Worm (Caenorhabditis elegans) whole organism, L4 larva: ENCODE data around the gene faxc-1.

Source experiments
- Y5F2A.4 ChIP-seq: fragments of 200-800 bp; sonication (Bioruptor generic); optimal IDR thresholded peaks from 2 replicates; lab custom pipeline; 2018; ENCODE audit warnings: mild to moderate bottlenecking, missing genetic modification characterization, missing compliant biosample characterization
- dmd-6 ChIP-seq: fragments of 200-800 bp; sonication (Bioruptor generic); IDR thresholded peaks from 2 replicates; pipeline ENCODE4 v1.3.6; 2022; ENCODE audit warnings: missing genetic modification reagents, missing genetic modification characterization, missing compliant biosample characterization
- fkh-10 ChIP-seq: fragments of 150-350 bp; optimal IDR thresholded peaks from 2 replicates; lab custom pipeline; 2014; ENCODE audit warnings: missing biosample characterization, missing genetic modification reagents, missing genetic modification characterization
- lin-39 ChIP-seq: fragments of 150-350 bp; optimal IDR thresholded peaks from 2 replicates; lab custom pipeline; 2014; ENCODE audit warnings: missing biosample characterization, missing genetic modification reagents, missing genetic modification characterization
- mdl-1 ChIP-seq, 2 experiments: fragments of 150-350 bp in 1 of 2; sonication (generic microtip) in 1 of 2; optimal IDR thresholded peaks; 2 replicates each; lab custom pipeline; 2014 to 2017; ENCODE audit warnings: missing biosample characterization in 2 of 2, missing genetic modification characterization in 2 of 2
- mdt-29 ChIP-seq: fragments of 200-800 bp; sonication (Bioruptor generic); IDR thresholded peaks from 2 replicates; pipeline ENCODE4 v1.3.6; 2022; ENCODE audit warnings: missing genetic modification reagents, missing genetic modification characterization, missing compliant biosample characterization
- nhr-41 ChIP-seq: fragments of 200-800 bp; sonication (Bioruptor generic); IDR thresholded peaks from 2 replicates; pipeline ENCODE4 v1.3.6; 2022; ENCODE audit warnings: missing genetic modification reagents, missing genetic modification characterization, missing compliant biosample characterization
- skn-1 ChIP-seq: fragments of 150-350 bp; optimal IDR thresholded peaks from 2 replicates; lab custom pipeline; 2014; ENCODE audit warnings: missing biosample characterization, missing genetic modification characterization
- zfp-2 ChIP-seq: sonication (generic microtip); optimal IDR thresholded peaks from 2 replicates; lab custom pipeline; 2016; ENCODE audit warnings: mild to moderate bottlenecking, missing genetic modification characterization, missing compliant biosample characterization
- ztf-11 ChIP-seq: fragments of 150-350 bp; optimal IDR thresholded peaks from 2 replicates; lab custom pipeline; 2014; ENCODE audit warnings: missing biosample characterization, missing genetic modification characterization

DNA sequence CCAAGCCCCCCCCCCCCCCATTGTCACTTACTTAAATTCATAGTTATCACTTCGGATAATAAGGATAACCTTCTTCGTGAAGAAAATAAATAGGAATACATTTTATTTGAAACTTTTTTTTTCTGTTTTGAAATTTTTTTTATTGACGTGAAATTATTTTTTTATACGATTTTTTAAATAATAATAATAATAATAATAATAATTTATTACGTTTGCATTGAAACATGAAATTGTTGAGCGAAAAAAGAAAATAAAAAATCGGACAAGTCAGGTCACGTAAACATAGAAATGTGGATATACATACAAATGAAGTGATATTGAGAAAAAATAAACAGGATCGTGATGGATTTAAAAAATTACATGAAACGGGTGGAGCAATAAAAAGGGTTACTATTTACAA, 45.6 kb downstream of the faxc-1 start, which contains the start of gene C50E10.2:
- no peak for TF ChIP-seq ztf-11 (tag; lab: Kevin White, UChicago)
- no peak for TF ChIP-seq zfp-2 (tag; lab: Kevin White, UChicago)
- TF ChIP-seq skn-1 (tag; lab: Kevin White, UChicago), result no peak
- no peak for TF ChIP-seq mdl-1 (tag; optimal IDR thresholded peaks at IDR 0.05; lab: Kevin White, UChicago)
- no peak for TF ChIP-seq nhr-41 (GFP tag; lab: Robert Waterston, UW)
- no peak for TF ChIP-seq mdt-29 (GFP tag; lab: Robert Waterston, UW)
- TF ChIP-seq fkh-10 (GFP tag; lab: Kevin White, UChicago), result no peak
- no peak for TF ChIP-seq dmd-6 (GFP tag; lab: Robert Waterston, UW)
- no peak for TF ChIP-seq Y5F2A.4
- no peak for TF ChIP-seq lin-39 (tag; lab: Kevin White, UChicago)
